Fruit fly (Drosophila melanogaster): Measurements from ENCODE around the gene CG7059.
A peak's percentile ranks its signal among the peaks of the same experiment; 100 is the strongest.

dm6 chr3R:22436050-22436449 lies 46.5 kb downstream of the CG7059 start, which contains the start of gene CG13847:
- TF ChIP-seq Dip2 (GFP tag; IDR thresholded peaks at IDR 0.05) (no peak), CG9727 (GFP tag; optimal IDR thresholded peaks at IDR 0.05) (no peak), fru (optimal IDR thresholded peaks at IDR 0.05) (no peak), pros (GFP tag; optimal IDR thresholded peaks at IDR 0.05) (peak; percentile 28)
